Fruit fly (Drosophila melanogaster): ENCODE measurements around the gene CG9123.

The CG9123 gene

dm6 chrX:15342017-15342416, at the start of gene CG9123:
Gene CG9123 (minus strand): TSS chrX:15342117.
- no peak for TF ChIP-seq CG8478 (optimal IDR thresholded peaks at IDR 0.05)
- TF ChIP-seq CTCF (optimal IDR thresholded peaks at IDR 0.05), result no peak

DNA sequence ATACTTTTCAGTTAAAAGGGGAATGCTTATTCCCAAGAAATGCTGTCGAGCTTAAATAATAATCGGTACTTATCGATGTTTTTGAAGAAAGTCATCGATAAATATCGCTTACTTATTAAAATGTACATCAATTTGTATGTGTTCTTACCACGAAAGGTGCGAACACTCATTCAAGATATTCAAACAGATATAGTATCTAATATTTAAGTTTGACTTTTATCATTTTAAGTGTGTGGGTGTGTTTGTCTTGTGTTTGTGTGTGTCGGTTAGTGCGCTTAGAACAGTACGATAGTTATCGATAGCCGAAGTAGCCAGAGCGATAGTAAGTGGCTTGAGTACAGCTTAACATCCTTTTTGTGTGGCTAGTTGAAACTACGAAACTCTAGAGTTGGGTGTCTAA, 45.4 kb upstream of the CG9123 start:
- TF ChIP-seq CTCF (optimal IDR thresholded peaks at IDR 0.05) (no peak), CG8478 (optimal IDR thresholded peaks at IDR 0.05) (no peak)

- TF ChIP-seq CG8478 (optimal IDR thresholded peaks at IDR 0.05) (no peak), CTCF (optimal IDR thresholded peaks at IDR 0.05) (peak in 1 of 2 experiments; percentile 39)
These were observed 43.5 kb upstream of the CG9123 start, which contains the start of gene CG9164 for dm6 chrX:15385176-15386056. Gene CG9164 (minus strand): TSS chrX:15385441.

- TF ChIP-seq CTCF (optimal IDR thresholded peaks at IDR 0.05) (no peak), CG8478 (optimal IDR thresholded peaks at IDR 0.05) (no peak)
These were observed 41.8 kb upstream of the CG9123 start for dm6 chrX:15383513-15384373.

DNA sequence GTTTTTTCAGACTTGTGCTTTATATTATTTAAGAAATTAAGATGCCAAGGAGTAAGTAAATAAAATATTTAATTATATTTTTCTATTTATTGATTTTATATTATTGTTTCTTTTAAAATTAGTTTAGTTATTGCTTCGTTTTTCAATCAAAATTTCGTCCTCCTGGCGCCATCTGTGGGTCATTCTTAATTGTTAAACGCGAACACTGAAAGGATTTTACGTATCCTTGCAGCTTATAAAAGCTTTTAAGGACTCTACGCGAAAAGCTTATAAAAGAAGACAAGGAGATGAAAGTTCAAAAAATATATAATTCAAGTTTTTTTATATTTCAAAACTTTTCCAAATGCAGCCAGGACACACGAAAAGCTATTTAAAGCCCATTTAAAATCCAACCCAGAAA, 38.3 kb upstream of the CG9123 start:
- TF ChIP-seq CTCF (optimal IDR thresholded peaks at IDR 0.05) (peak in 1 of 2 experiments; percentile 71), CG8478 (optimal IDR thresholded peaks at IDR 0.05) (no peak)

dm6 chrX:15379014-15379491, 37.1 kb upstream of the CG9123 start, which contains the start of gene acj6:
Gene acj6 (minus strand): TSS chrX:15379064.
- TF ChIP-seq CG8478 (optimal IDR thresholded peaks at IDR 0.05) (no peak), CTCF (optimal IDR thresholded peaks at IDR 0.05) (no peak)

- TF ChIP-seq CTCF (optimal IDR thresholded peaks at IDR 0.05) (no peak), CG8478 (optimal IDR thresholded peaks at IDR 0.05) (no peak)
These were observed 28.2 kb upstream of the CG9123 start for dm6 chrX:15370103-15370502.

DNA sequence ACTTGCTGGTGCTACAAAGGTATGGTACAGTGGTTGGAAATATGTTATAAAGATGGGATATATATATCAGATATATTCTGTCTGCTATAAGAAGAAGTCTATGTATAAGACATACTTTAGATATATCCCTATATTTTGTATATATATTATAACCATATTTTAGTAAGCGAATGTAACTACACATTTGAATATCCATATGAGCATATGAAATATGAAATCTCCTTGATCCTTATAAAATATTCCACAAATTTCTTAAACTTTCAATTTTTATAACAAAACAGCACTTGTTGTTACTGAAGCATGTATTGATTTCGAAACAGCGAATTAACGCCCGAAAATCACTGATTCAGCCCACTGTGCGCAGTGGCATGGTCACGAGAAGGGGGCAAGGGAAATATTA, 22.6 kb upstream of the CG9123 start:
- no peak for TF ChIP-seq CTCF (optimal IDR thresholded peaks at IDR 0.05)
- TF ChIP-seq CG8478 (optimal IDR thresholded peaks at IDR 0.05), result no peak

DNA sequence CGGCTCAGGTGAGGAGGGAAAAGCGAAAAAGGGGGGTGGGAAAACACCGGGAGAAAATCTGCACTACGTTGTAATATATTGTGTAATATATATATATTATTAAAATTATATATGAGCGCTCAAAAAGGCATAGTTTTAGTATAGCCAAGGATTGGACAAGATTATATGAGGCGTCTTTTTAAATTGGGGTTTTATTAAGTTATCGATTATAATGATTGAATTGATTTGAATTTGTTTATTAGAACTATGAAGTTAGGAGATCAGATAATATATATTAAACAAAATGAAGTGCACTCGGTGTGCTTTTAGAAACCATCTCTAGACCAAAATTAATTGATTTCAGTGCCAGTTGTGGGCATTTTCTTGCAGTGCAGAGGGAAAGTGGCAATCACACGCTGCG, 21.7 kb upstream of the CG9123 start:
- no peak for TF ChIP-seq CG8478 (optimal IDR thresholded peaks at IDR 0.05)
- TF ChIP-seq CTCF (optimal IDR thresholded peaks at IDR 0.05), result no peak

DNA sequence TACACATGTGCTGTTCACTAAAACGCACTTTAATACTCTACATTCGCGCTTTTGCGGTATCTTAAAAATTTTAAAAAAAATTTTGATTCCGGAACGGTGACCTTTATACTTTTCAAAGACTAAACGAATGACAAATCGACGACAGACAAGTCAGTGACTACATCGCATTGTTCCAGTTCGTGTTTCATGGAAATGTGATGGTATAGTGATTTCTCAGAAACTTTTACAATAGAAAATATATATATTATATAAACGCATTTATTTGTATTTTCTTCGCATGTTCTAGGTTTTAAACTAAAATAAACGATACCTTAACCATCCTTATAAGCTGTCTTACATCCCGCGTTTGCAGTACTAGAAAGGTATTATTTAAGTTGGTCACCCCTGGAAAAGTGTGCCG, 19.0 kb upstream of the CG9123 start, which contains the start of gene Pp1-13C:
TSS of gene Pp1-13C (minus strand) at position 101 of the 400 bp plus-strand sequence.
- TF ChIP-seq CG8478 (optimal IDR thresholded peaks at IDR 0.05) (no peak), CTCF (optimal IDR thresholded peaks at IDR 0.05) (no peak)

- TF ChIP-seq CG8478 (optimal IDR thresholded peaks at IDR 0.05), result no peak
- peak; percentile 16 to 35 for TF ChIP-seq CTCF (optimal IDR thresholded peaks at IDR 0.05)
These were observed 14.5 kb upstream of the CG9123 start for dm6 chrX:15356410-15356809.

DNA sequence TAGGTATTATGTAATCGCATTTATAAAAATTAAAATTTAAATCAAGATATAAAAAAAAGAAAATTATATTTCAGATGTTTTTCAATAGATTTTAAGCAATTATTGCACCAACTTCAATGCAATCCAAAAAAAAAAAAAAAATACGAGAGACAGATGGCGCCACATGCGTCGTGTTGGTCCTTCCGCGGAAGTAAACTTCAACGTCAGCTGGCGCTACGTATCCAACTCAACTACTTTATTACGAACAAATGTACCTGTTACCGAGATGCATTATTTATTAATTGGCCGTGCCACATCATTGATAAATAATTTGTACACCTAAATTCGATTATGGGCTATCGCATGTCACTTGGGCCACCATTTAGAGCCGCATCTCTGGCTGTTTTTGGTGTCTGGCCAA, 11.7 kb upstream of the CG9123 start:
- TF ChIP-seq CTCF (optimal IDR thresholded peaks at IDR 0.05) (peak; percentile 89 to 90), CG8478 (optimal IDR thresholded peaks at IDR 0.05) (no peak)

- TF ChIP-seq CTCF (optimal IDR thresholded peaks at IDR 0.05), result peak in 1 of 2 experiments; percentile 2
- TF ChIP-seq CG8478 (optimal IDR thresholded peaks at IDR 0.05), result no peak
These were observed 10.8 kb upstream of the CG9123 start for dm6 chrX:15352692-15353091.

DNA sequence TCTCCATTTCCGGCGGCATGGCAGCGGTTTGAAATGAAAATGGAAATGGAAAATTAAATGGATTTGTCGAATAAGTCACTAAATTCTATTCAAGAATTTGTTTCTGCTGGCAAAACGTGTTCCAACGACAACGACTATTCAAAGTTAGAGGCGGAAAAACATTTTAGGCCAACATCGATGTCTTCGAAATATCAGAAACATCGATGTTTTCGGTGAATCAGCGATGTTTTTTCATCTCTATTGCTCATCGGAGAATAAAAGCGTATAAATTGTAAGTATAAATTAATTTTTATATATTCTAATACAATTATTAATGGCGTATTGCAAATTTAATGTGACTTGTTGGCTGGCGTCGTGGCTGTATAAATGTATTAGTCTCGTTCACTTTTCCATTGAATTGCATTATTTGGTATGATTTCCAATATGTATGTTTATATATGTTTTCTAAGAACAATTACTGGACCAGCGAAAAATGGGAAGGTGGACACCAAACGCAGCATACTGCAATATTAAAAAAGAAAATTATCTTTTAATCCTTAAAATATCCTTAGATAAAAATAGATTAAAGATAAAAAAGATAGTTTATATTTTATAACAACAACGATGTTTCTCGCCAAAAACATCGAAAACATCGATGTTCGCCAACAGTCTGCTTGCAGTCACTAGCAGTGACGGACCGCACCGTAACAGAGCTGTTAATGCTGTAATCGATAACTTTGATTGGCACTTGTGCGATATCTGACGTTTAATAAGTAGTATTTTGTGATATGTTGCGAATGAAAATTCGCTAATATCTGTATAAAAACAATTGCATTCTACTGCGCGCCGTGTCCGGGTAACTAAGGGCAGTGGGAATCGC, 2.8 kb upstream of the CG9123 start, which contains the start of the genes CG12608 and Prp5:
TSS of gene CG12608 (minus strand) at position 153 of the 859 bp plus-strand sequence.
TSS of gene Prp5 (plus strand) at position 697 of the 859 bp plus-strand sequence.
- TF ChIP-seq CG8478 (optimal IDR thresholded peaks at IDR 0.05) (no peak), CTCF (optimal IDR thresholded peaks at IDR 0.05) (no peak)
